Worm (Caenorhabditis elegans): ENCODE measurements around the gene C07D8.6.

C07D8.6 gene

ce11 chrX:7309775-7310174 lies 31.5 kb upstream of the C07D8.6 start, which contains the start of the genes his-38 and his-40:
Gene his-38 (minus strand): TSS chrX:7309875.
Gene his-40 (plus strand): TSS chrX:7310110.
- TF ChIP-seq hmg-1.2 (GFP tag; IDR thresholded peaks at IDR 0.05): peak; percentile 36; the same call in 1 of the 2 replicates
- TF ChIP-seq lin-40 (tag; optimal IDR thresholded peaks at IDR 0.05): no peak

DNA sequence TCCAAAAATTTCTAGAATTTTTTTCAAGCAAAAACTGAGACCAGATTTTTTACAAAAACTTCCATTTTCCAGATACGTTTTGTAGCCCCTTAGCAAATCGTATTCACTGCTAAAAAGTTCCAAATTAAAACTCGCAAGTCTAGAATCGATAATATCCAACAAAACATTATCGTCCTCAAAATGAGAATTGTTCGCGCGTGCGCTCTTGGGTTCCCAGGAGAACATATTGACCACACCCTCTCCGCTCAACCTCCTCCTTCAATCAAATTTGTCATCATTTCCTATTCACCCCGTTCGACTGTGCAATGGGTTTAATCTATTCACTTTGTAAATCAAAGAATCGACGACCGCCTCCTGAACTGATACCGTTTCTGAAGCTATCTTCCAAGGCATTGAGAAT lies 29.4 kb upstream of the C07D8.6 start:
- TF ChIP-seq B0035.1 (tag; optimal IDR thresholded peaks at IDR 0.05): no peak
- TF ChIP-seq K12H6.12 (tag; optimal IDR thresholded peaks at IDR 0.05): no peak
- no peak for TF ChIP-seq hmg-1.2 (GFP tag; IDR thresholded peaks at IDR 0.05)
- TF ChIP-seq aptf-2 (GFP tag; conservative IDR thresholded peaks at IDR 0.05): peak; percentile 91

ce11 chrX:7313236-7313635 lies 28.1 kb upstream of the C07D8.6 start:
- TF ChIP-seq hlh-12 (tag; optimal IDR thresholded peaks at IDR 0.05): no peak
- TF ChIP-seq madf-10 (tag; optimal IDR thresholded peaks at IDR 0.05): no peak
- no peak for TF ChIP-seq lir-1 (GFP tag; conservative IDR thresholded peaks at IDR 0.05)
- TF ChIP-seq egrh-3 (GFP tag; IDR thresholded peaks at IDR 0.05): no peak
- TF ChIP-seq snpc-3.4 (tag; optimal IDR thresholded peaks at IDR 0.05): no peak
- no peak for TF ChIP-seq attf-6 (GFP tag; IDR thresholded peaks at IDR 0.05)
- TF ChIP-seq unc-130 (GFP tag; optimal IDR thresholded peaks at IDR 0.05): no peak
- no peak for TF ChIP-seq C17E4.6 (GFP tag; IDR thresholded peaks at IDR 0.05)
- TF ChIP-seq rcor-1 (GFP tag; IDR thresholded peaks at IDR 0.05): no peak
- TF ChIP-seq attf-5 (GFP tag; optimal IDR thresholded peaks at IDR 0.05): no peak
- no peak for TF ChIP-seq bed-1 (GFP tag; IDR thresholded peaks at IDR 0.05)
- no peak for TF ChIP-seq ceh-79 (tag; optimal IDR thresholded peaks at IDR 0.05)
- TF ChIP-seq F23B12.7 (tag; optimal IDR thresholded peaks at IDR 0.05; ENCODE audit: insufficient read depth): no peak
- no peak for TF ChIP-seq mxl-1 (tag; optimal IDR thresholded peaks at IDR 0.05)
- TF ChIP-seq aptf-3 (GFP tag; IDR thresholded peaks at IDR 0.05): no peak
- TF ChIP-seq mcd-1 (GFP tag; IDR thresholded peaks at IDR 0.05): no peak
- no peak for TF ChIP-seq zim-3 (tag; optimal IDR thresholded peaks at IDR 0.05)
- TF ChIP-seq ceh-58 (GFP tag; IDR thresholded peaks at IDR 0.05): no peak

ce11 chrX:7314564-7314963 lies 26.7 kb upstream of the C07D8.6 start:
- TF ChIP-seq rec-8 (tag; optimal IDR thresholded peaks at IDR 0.05) (no peak), tbp1 (GFP tag; optimal IDR thresholded peaks at IDR 0.05) (peak; percentile 3), dox-1 (GFP tag; IDR thresholded peaks at IDR 0.05) (no peak), nhr-80 (tag; optimal IDR thresholded peaks at IDR 0.05) (peak; percentile 21), B0336.3 (GFP tag; IDR thresholded peaks at IDR 0.05) (0 out of 2 replicates have a peak, but pooled peaks have one; percentile 15), let-526 (GFP tag; IDR thresholded peaks at IDR 0.05) (no peak), repo-1 (tag; optimal IDR thresholded peaks at IDR 0.05) (peak; percentile 27), zim-3 (tag; optimal IDR thresholded peaks at IDR 0.05) (no peak), ztf-3 (GFP tag; optimal IDR thresholded peaks at IDR 0.05) (no peak), dpl-1 (GFP tag; optimal IDR thresholded peaks at IDR 0.05) (no peak), xnd-1 (tag; optimal IDR thresholded peaks at IDR 0.05) (no peak)

- no peak for TF ChIP-seq cebp-1 (GFP tag; IDR thresholded peaks at IDR 0.05)
- peak; percentile 40 for TF ChIP-seq cebp-1 (tag; optimal IDR thresholded peaks at IDR 0.05)
- TF ChIP-seq nfyb-1 (GFP tag; IDR thresholded peaks at IDR 0.05): 0 out of 2 replicates have a peak, but pooled peaks have one; percentile 56
- TF ChIP-seq Y53F4B.3 (GFP tag; IDR thresholded peaks at IDR 0.05): no peak
- no peak for TF ChIP-seq ztf-26 (tag; optimal IDR thresholded peaks at IDR 0.05)
- peak; percentile 20 for TF ChIP-seq atf-7 (tag; optimal IDR thresholded peaks at IDR 0.05)
- no peak for TF ChIP-seq rec-8 (tag; optimal IDR thresholded peaks at IDR 0.05)
- no peak for TF ChIP-seq mcd-1 (GFP tag; IDR thresholded peaks at IDR 0.05)
- TF ChIP-seq madf-3 (GFP tag; IDR thresholded peaks at IDR 0.05): no peak
- peak; percentile 65 for TF ChIP-seq ets-4 (GFP tag; optimal IDR thresholded peaks at IDR 0.05)
- TF ChIP-seq ceh-100 (GFP tag; IDR thresholded peaks at IDR 0.05): no peak
- TF ChIP-seq madf-6 (GFP tag; IDR thresholded peaks at IDR 0.05): 0 out of 2 replicates have a peak, but pooled peaks have one; percentile 5
- TF ChIP-seq nhr-80 (tag; optimal IDR thresholded peaks at IDR 0.05): peak; percentile 82
- TF ChIP-seq hlh-26 (GFP tag; conservative IDR thresholded peaks at IDR 0.05): no peak
Observed at ce11 chrX:7315329-7315728, 26.0 kb upstream of the C07D8.6 start, which contains the start of gene spp-3. Gene spp-3 (minus strand): TSS chrX:7315353.
